Fruit fly (Drosophila melanogaster) whole organism, embryonic: ENCODE results near the gene CG4631.
A peak's percentile ranks its signal among the peaks of the same experiment; 100 is the strongest.

Source experiments
- ATbp ChIP-seq: fragments of 200-800 bp; sonication (Bioruptor generic); optimal IDR thresholded peaks from 2 replicates; lab custom pipeline; 2017; ENCODE audit warnings: missing biosample characterization, mild to moderate bottlenecking, missing genetic modification characterization, missing genetic modification reagents
- B-H1 ChIP-seq: fragments of 200-800 bp; sonication (Bioruptor generic); IDR thresholded peaks from 3 replicates; pipeline ENCODE4 v1.3.6; 2022; ENCODE audit warnings: missing biosample characterization, missing genetic modification characterization
- CG12071 ChIP-seq: fragments of 200-800 bp; sonication (Bioruptor generic); optimal IDR thresholded peaks from 3 replicates; lab custom pipeline; 2018; ENCODE audit warnings: missing biosample characterization, mild to moderate bottlenecking, missing genetic modification characterization
- CG12104 ChIP-seq: fragments of 200-800 bp; sonication (Bioruptor generic); optimal IDR thresholded peaks from 3 replicates; lab custom pipeline; 2016; ENCODE audit warnings: missing biosample characterization, missing genetic modification characterization
- CG12744 ChIP-seq: fragments of 200-800 bp; sonication (Bioruptor generic); optimal IDR thresholded peaks from 2 replicates; lab custom pipeline; 2016; ENCODE audit warnings: missing biosample characterization, missing genetic modification characterization
- CG13775 ChIP-seq: fragments of 200-800 bp; sonication (Bioruptor generic); optimal IDR thresholded peaks from 3 replicates; lab custom pipeline; 2017; ENCODE audit warnings: missing biosample characterization, mild to moderate bottlenecking, missing genetic modification characterization
- CG17186 ChIP-seq: fragments of 200-800 bp; sonication (Bioruptor generic); optimal IDR thresholded peaks from 3 replicates; lab custom pipeline; 2017; ENCODE audit warnings: missing biosample characterization, missing genetic modification reagents, missing genetic modification characterization
- CG18599 ChIP-seq: fragments of 200-800 bp; sonication (Bioruptor generic); optimal IDR thresholded peaks from 3 replicates; lab custom pipeline; 2017; ENCODE audit warnings: missing biosample characterization, missing genetic modification characterization, mild to moderate bottlenecking, moderate library complexity, missing genetic modification reagents
- CG2116 ChIP-seq: fragments of 200-800 bp; sonication (Bioruptor generic); optimal IDR thresholded peaks from 3 replicates; lab custom pipeline; 2018; ENCODE audit warnings: missing biosample characterization, mild to moderate bottlenecking, missing genetic modification characterization
- CG2199 ChIP-seq: fragments of 200-800 bp; sonication (Bioruptor generic); IDR thresholded peaks from 3 replicates; pipeline ENCODE4 v1.3.6; 2022; ENCODE audit warnings: missing biosample characterization, missing genetic modification characterization
- CG2678 ChIP-seq: fragments of 200-800 bp; sonication (Bioruptor generic); optimal IDR thresholded peaks from 3 replicates; lab custom pipeline; 2019; ENCODE audit warnings: missing biosample characterization, mild to moderate bottlenecking, missing genetic modification characterization, moderate library complexity
- CG34422 ChIP-seq: fragments of 200-800 bp; sonication (Bioruptor generic); IDR thresholded peaks from 3 replicates; pipeline ENCODE4 v1.3.6; 2022; ENCODE audit warnings: missing biosample characterization, missing genetic modification characterization
- CG3726 ChIP-seq: fragments of 200-800 bp; sonication (Bioruptor generic); IDR thresholded peaks from 3 replicates; pipeline ENCODE4, ENCODE4 v1.3.6; 2022; ENCODE audit warnings: missing biosample characterization, missing genetic modification characterization
- CG4424 ChIP-seq: fragments of 200-800 bp; sonication (Bioruptor generic); optimal IDR thresholded peaks from 3 replicates; lab custom pipeline; 2016; ENCODE audit warnings: missing biosample characterization, missing genetic modification characterization
- CG6791 ChIP-seq: fragments of 200-800 bp; sonication (Bioruptor generic); IDR thresholded peaks from 3 replicates; pipeline ENCODE4 v1.3.6; 2022; ENCODE audit warnings: missing biosample characterization, missing genetic modification characterization; ENCODE audit not compliant: partially characterized antibody
- CG7357 ChIP-seq: fragments of 200-800 bp; sonication (Bioruptor generic); IDR thresholded peaks from 3 replicates; pipeline ENCODE4 v1.3.6; 2022; ENCODE audit warnings: missing biosample characterization, missing genetic modification characterization
- CG7372 ChIP-seq: fragments of 200-800 bp; sonication (Bioruptor generic); IDR thresholded peaks from 2 replicates; pipeline ENCODE4 v1.3.6; 2022; ENCODE audit warnings: missing biosample characterization, missing genetic modification characterization
- CG7928 ChIP-seq: fragments of 200-800 bp; sonication (Bioruptor generic); optimal IDR thresholded peaks from 2 replicates; lab custom pipeline; 2017; ENCODE audit warnings: missing biosample characterization, mild to moderate bottlenecking, missing genetic modification characterization
- CG8290 ChIP-seq, 3 experiments: fragments of 200-800 bp; sonication (Bioruptor generic); optimal IDR thresholded peaks; 2 replicates each; lab custom pipeline; 2016 to 2019; ENCODE audit warnings: missing biosample characterization in 3 of 3, missing genetic modification characterization in 3 of 3, mild to moderate bottlenecking in 2 of 3, moderate library complexity in 1 of 3
- CG8765 ChIP-seq: fragments of 200-800 bp; sonication (Bioruptor generic); IDR thresholded peaks from 2 replicates; pipeline ENCODE4 v1.3.6; 2022; ENCODE audit warnings: missing biosample characterization, missing genetic modification characterization
- CG8924 ChIP-seq: fragments of 200-800 bp; optimal IDR thresholded peaks from 3 replicates; lab custom pipeline; 2019; ENCODE audit warnings: missing biosample characterization, mild to moderate bottlenecking, missing genetic modification characterization, moderate library complexity
- CG9609 ChIP-seq: fragments of 200-800 bp; sonication (Bioruptor generic); optimal IDR thresholded peaks from 3 replicates; lab custom pipeline; 2016; ENCODE audit warnings: missing biosample characterization, missing genetic modification characterization
- CrebB ChIP-seq: fragments of 200-800 bp; sonication (Bioruptor generic); optimal IDR thresholded peaks from 3 replicates; lab custom pipeline; 2018; ENCODE audit warnings: missing biosample characterization, mild to moderate bottlenecking, missing genetic modification characterization
- Dip2 ChIP-seq: fragments of 200-800 bp; sonication (Bioruptor generic); IDR thresholded peaks from 2 replicates; pipeline ENCODE4 v1.3.6; 2022; ENCODE audit warnings: missing biosample characterization, missing genetic modification characterization
- Dp ChIP-seq: fragments of 200-800 bp; sonication (Bioruptor generic); optimal IDR thresholded peaks from 2 replicates; lab custom pipeline; 2018; ENCODE audit warnings: missing biosample characterization, mild to moderate bottlenecking, missing genetic modification characterization, moderate library complexity
- Elba2 ChIP-seq: fragments of 200-800 bp; sonication (Bioruptor generic); optimal IDR thresholded peaks from 3 replicates; lab custom pipeline; 2016; ENCODE audit warnings: missing biosample characterization, missing genetic modification characterization
- Fer2 ChIP-seq: fragments of 200-800 bp; sonication (Bioruptor generic); optimal IDR thresholded peaks from 2 replicates; lab custom pipeline; 2018; ENCODE audit warnings: missing biosample characterization, mild to moderate bottlenecking, missing genetic modification characterization, moderate library complexity
- Gsc ChIP-seq: fragments of 200-800 bp; sonication (Bioruptor generic); IDR thresholded peaks from 2 replicates; pipeline ENCODE4 v1.3.6; 2022; ENCODE audit warnings: missing biosample characterization, missing genetic modification characterization
- Myb ChIP-seq: fragments of 200-800 bp; sonication (Bioruptor generic); optimal IDR thresholded peaks from 2 replicates; lab custom pipeline; 2016; ENCODE audit warnings: missing biosample characterization, missing genetic modification characterization
- Oli ChIP-seq: fragments of 200-800 bp; sonication (Bioruptor generic); optimal IDR thresholded peaks from 2 replicates; lab custom pipeline; 2018; ENCODE audit warnings: missing biosample characterization, mild to moderate bottlenecking, missing genetic modification characterization, moderate library complexity
- bigmax ChIP-seq: fragments of 200-800 bp; sonication (Bioruptor generic); optimal IDR thresholded peaks from 2 replicates; lab custom pipeline; 2018; ENCODE audit warnings: missing biosample characterization, mild to moderate bottlenecking, missing genetic modification characterization
- bowl ChIP-seq: fragments of 200-800 bp; sonication (Bioruptor generic); IDR thresholded peaks from 2 replicates; pipeline ENCODE4 v1.3.6; 2022; ENCODE audit warnings: missing biosample characterization, missing genetic modification characterization
- cato ChIP-seq: fragments of 200-800 bp; sonication (Bioruptor generic); optimal IDR thresholded peaks from 2 replicates; lab custom pipeline; 2016; ENCODE audit warnings: missing biosample characterization, missing genetic modification characterization, borderline replicate concordance
- da ChIP-seq: fragments of 200-800 bp; sonication (Bioruptor generic); optimal IDR thresholded peaks from 2 replicates; lab custom pipeline; 2016; ENCODE audit warnings: missing biosample characterization, missing genetic modification characterization
- danr ChIP-seq: fragments of 200-800 bp; sonication (Bioruptor generic); IDR thresholded peaks from 2 replicates; pipeline ENCODE4 v1.3.6; 2022; ENCODE audit warnings: missing biosample characterization, missing genetic modification characterization
- esg ChIP-seq: fragments of 200-800 bp; sonication (Bioruptor generic); conservative IDR thresholded peaks from 2 replicates; pipeline ENCODE4 v1.3.6; 2022; ENCODE audit warnings: missing biosample characterization, missing genetic modification characterization
- fru ChIP-seq: fragments of >200 bp; optimal IDR thresholded peaks from 2 replicates; lab custom pipeline; 2017
- gem ChIP-seq: fragments of 200-800 bp; sonication (Bioruptor generic); optimal IDR thresholded peaks from 2 replicates; lab custom pipeline; 2019; ENCODE audit warnings: missing biosample characterization, mild to moderate bottlenecking, missing genetic modification characterization, moderate library complexity
- grau ChIP-seq: fragments of 200-800 bp; optimal IDR thresholded peaks from 3 replicates; lab custom pipeline; 2019; ENCODE audit warnings: missing biosample characterization, mild to moderate bottlenecking, missing genetic modification characterization, moderate library complexity
- gsb-n ChIP-seq: fragments of 200-800 bp; sonication (Bioruptor generic); optimal IDR thresholded peaks from 3 replicates; lab custom pipeline; 2018; ENCODE audit warnings: missing biosample characterization, mild to moderate bottlenecking, missing genetic modification characterization
- klu ChIP-seq: fragments of 200-800 bp; sonication (Bioruptor generic); IDR thresholded peaks from 2 replicates; pipeline ENCODE4 v1.3.6; 2022; ENCODE audit warnings: missing biosample characterization, missing genetic modification characterization
- nerfin-1 ChIP-seq: fragments of 200-800 bp; sonication (Bioruptor generic); optimal IDR thresholded peaks from 3 replicates; lab custom pipeline; 2019; ENCODE audit warnings: missing biosample characterization, mild to moderate bottlenecking, missing genetic modification characterization, moderate library complexity
- nmo ChIP-seq: fragments of 200-800 bp; sonication (Bioruptor generic); optimal IDR thresholded peaks from 2 replicates; lab custom pipeline; 2018; ENCODE audit warnings: missing biosample characterization, mild to moderate bottlenecking, missing genetic modification characterization, moderate library complexity
- nom ChIP-seq: fragments of 200-800 bp; sonication (Bioruptor generic); optimal IDR thresholded peaks from 2 replicates; lab custom pipeline; 2017; ENCODE audit warnings: missing biosample characterization, missing genetic modification characterization, mild to moderate bottlenecking, moderate library complexity, missing genetic modification reagents
- salm ChIP-seq: fragments of 200-800 bp; sonication (Bioruptor generic); optimal IDR thresholded peaks from 2 replicates; lab custom pipeline; 2018; ENCODE audit warnings: missing biosample characterization, mild to moderate bottlenecking, missing genetic modification characterization
- sens ChIP-seq: fragments of 200-800 bp; sonication (Bioruptor generic); peaks from one replicate; lab custom pipeline; 2016; ENCODE audit warnings: missing biosample characterization, missing genetic modification characterization
- sna ChIP-seq: fragments of 200-800 bp; sonication (Bioruptor generic); IDR thresholded peaks from 2 replicates; pipeline ENCODE4 v1.3.6; 2022; ENCODE audit warnings: missing biosample characterization, missing genetic modification characterization; ENCODE audit not compliant: partially characterized antibody
- sob ChIP-seq: fragments of 200-800 bp; sonication (Bioruptor generic); IDR thresholded peaks from 2 replicates; pipeline ENCODE4 v1.3.6; 2022; ENCODE audit warnings: missing biosample characterization, missing genetic modification characterization
- tll ChIP-seq, 2 experiments: fragments of 200-800 bp in 1 of 2; fragments of >200 bp in 1 of 2; sonication (Bioruptor generic) in 1 of 2; optimal IDR thresholded peaks; 2 replicates each; lab custom pipeline; 2017 to 2019; ENCODE audit warnings: missing biosample characterization in 2 of 2, missing genetic modification characterization in 2 of 2, mild to moderate bottlenecking in 1 of 2, moderate library complexity in 1 of 2
- tup ChIP-seq: fragments of 200-800 bp; sonication (Bioruptor generic); optimal IDR thresholded peaks from 2 replicates; lab custom pipeline; 2016; ENCODE audit warnings: missing biosample characterization, mild to moderate bottlenecking, missing genetic modification characterization, moderate library complexity

Gene CG4631

DNA sequence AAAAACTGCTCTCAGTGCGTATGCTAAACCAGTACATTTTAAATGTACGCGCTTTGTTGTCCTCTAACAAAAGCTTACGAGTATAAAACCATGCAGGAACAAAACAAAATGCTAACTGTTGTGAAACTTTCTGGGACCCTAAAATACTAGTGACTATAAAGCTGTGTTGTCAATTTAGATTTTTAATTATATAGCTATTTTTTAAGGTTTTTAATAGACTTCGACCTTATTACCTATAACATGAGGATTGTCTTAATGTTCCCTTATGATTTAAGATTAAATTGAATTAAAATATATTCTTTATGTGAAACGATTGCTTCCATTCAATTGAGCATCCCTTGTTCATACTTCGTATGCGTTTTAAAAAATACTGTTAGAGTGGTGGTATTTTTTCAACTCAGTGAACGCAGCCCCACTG, 49.5 kb downstream of the CG4631 start (continued):
- TF ChIP-seq CG3726 (GFP tag; lab: Robert Waterston, UW) (peak; percentile 58; the same call in 1 of the 3 replicates), sens (peak; percentile 89), CG12744 (GFP tag; lab: Kevin White, UChicago) (peak; percentile 36), gsb-n (tag; lab: Kevin White, UChicago) (peak; percentile 60), danr (GFP tag; lab: Robert Waterston, UW) (peak; percentile 27; the same call in 1 of the 2 replicates), bowl (GFP tag; lab: Robert Waterston, UW) (no peak), CG7372 (GFP tag; lab: Robert Waterston, UW) (peak; percentile 54), klu (GFP tag; lab: Robert Waterston, UW) (peak; percentile 61; the same call in 1 of the 2 replicates), nom (GFP tag; lab: Kevin White, UChicago) (no peak), tll (GFP tag; optimal IDR thresholded peaks at IDR 0.05; lab: Kevin White, UChicago) (no peak), B-H1 (peak; percentile 63), bigmax (GFP tag; lab: Kevin White, UChicago) (no peak), sob (GFP tag; lab: Robert Waterston, UW) (peak; percentile 66; the same call in 1 of the 2 replicates), Fer2 (tag; lab: Kevin White, UChicago) (peak; percentile 14), CG2678 (tag; lab: Kevin White, UChicago) (no peak), Oli (tag; lab: Kevin White, UChicago) (peak; percentile 54), CG34422 (GFP tag; lab: Robert Waterston, UW) (peak; percentile 68; the same call in 2 of the 3 replicates), da (peak; percentile 5), CG17186 (GFP tag; lab: Kevin White, UChicago) (peak; percentile 14), CG4424 (GFP tag; lab: Kevin White, UChicago) (peak; percentile 10), Dip2 (GFP tag; lab: Robert Waterston, UW) (no peak), CG2116 (GFP tag; lab: Kevin White, UChicago) (peak; percentile 52), gem (tag; lab: Kevin White, UChicago) (peak; percentile 88), CG8924 (tag; lab: Kevin White, UChicago) (peak; percentile 77), Dp (GFP tag; lab: Kevin White, UChicago) (peak; percentile 95), CG18599 (GFP tag; lab: Kevin White, UChicago) (no peak), CG12104 (GFP tag; lab: Kevin White, UChicago) (peak; percentile 7), sna (GFP tag; lab: Robert Waterston, UW) (no peak), esg (GFP tag; lab: Robert Waterston, UW) (peak; percentile 77), nmo (GFP tag; lab: Kevin White, UChicago) (peak; percentile 86), CrebB (tag; lab: Kevin White, UChicago) (no peak), CG8765 (GFP tag; lab: Robert Waterston, UW) (no peak; the same call in 1 of the 2 replicates), CG8290 (GFP tag; optimal IDR thresholded peaks at IDR 0.05; lab: Kevin White, UChicago) (no peak), CG8290 (tag; optimal IDR thresholded peaks at IDR 0.05; lab: Kevin White, UChicago) (no peak), Myb (GFP tag; lab: Kevin White, UChicago) (peak; percentile 76), grau (tag; lab: Kevin White, UChicago) (peak; percentile 77), CG9609 (GFP tag; lab: Kevin White, UChicago) (peak; percentile 35), nerfin-1 (tag; lab: Kevin White, UChicago) (no peak), CG7357 (GFP tag; lab: Robert Waterston, UW) (peak; percentile 48; the same call in 2 of the 3 replicates), CG13775 (peak; percentile 68), CG7928 (peak; percentile 30), CG12071 (GFP tag; lab: Kevin White, UChicago) (no peak), CG2199 (GFP tag; lab: Robert Waterston, UW) (0 out of 3 replicates have a peak, but pooled peaks have one; percentile 53), cato (GFP tag; lab: Kevin White, UChicago) (peak; percentile 7), Gsc (GFP tag; lab: Robert Waterston, UW) (peak; percentile 25; the same call in 1 of the 2 replicates), salm (tag; lab: Kevin White, UChicago) (no peak), fru (lab: Kevin White, UChicago) (no peak), ATbp (GFP tag; lab: Kevin White, UChicago) (no peak), tup (no peak), CG6791 (GFP tag; lab: Robert Waterston, UW) (no peak), Elba2 (GFP tag; lab: Kevin White, UChicago) (no peak)
